Worm (Caenorhabditis elegans) whole organism, L3 larva: Measurements from ENCODE around the gene F54D8.6.

Experiments
- ZK546.5 ChIP-seq: sonication (generic microtip); optimal IDR thresholded peaks from 2 replicates; lab custom pipeline; 2017; ENCODE audit warnings: missing biosample characterization, missing genetic modification characterization
- egl-27 ChIP-seq: sonication (generic microtip); optimal IDR thresholded peaks from 4 replicates; lab custom pipeline; 2017; ENCODE audit warnings: missing biosample characterization, missing genetic modification reagents, missing genetic modification characterization
- elt-3 ChIP-seq, 3 experiments: fragments of 150-350 bp in 1 of 3; sonication (generic microtip) in 2 of 3; optimal IDR thresholded peaks; 2 replicates in 2 of 3; 4 replicates in 1 of 3; lab custom pipeline; 2014 to 2017; ENCODE audit warnings: missing biosample characterization in 3 of 3, missing genetic modification characterization in 3 of 3
- fkh-2 ChIP-seq: fragments of 150-350 bp; optimal IDR thresholded peaks from 2 replicates; lab custom pipeline; 2014; ENCODE audit warnings: missing biosample characterization, missing genetic modification reagents, missing genetic modification characterization
- fos-1 ChIP-seq: fragments of 150-350 bp; optimal IDR thresholded peaks from 2 replicates; lab custom pipeline; 2014; ENCODE audit warnings: missing biosample characterization, missing genetic modification characterization
- pha-4 ChIP-seq: fragments of 150-350 bp; optimal IDR thresholded peaks from 2 replicates; lab custom pipeline; 2014; ENCODE audit warnings: missing biosample characterization, missing genetic modification reagents, missing genetic modification characterization
- snpc-4 ChIP-seq: fragments of 150-350 bp; optimal IDR thresholded peaks from 2 replicates; lab custom pipeline; 2014; ENCODE audit warnings: missing biosample characterization, missing genetic modification characterization
- ztf-11 ChIP-seq: fragments of 150-350 bp; optimal IDR thresholded peaks from 2 replicates; lab custom pipeline; 2014; ENCODE audit warnings: missing biosample characterization, missing genetic modification characterization

DNA sequence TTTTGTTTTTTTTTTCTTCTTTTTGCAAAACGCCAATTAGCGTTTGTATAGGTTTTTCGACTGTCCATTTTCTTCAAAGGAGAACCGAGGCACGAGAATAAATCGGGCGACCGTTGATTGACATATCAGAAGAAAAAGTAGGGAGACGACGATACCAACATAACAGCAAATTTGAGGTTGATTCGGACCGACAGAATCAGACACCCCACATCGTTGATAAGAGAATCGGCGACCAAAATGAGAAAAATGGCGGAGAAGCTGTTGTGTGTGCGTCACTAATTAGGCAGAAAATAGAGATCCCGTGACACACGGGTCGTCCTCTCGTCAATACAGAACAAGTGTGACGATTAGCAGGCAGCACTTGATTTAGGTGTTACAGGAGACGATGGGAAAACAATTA lies 39.1 kb downstream of the F54D8.6 start:
- TF ChIP-seq fkh-2 (tag; lab: Kevin White, UChicago) (no peak), ZK546.5 (tag; lab: Kevin White, UChicago) (no peak), elt-3 (tag; optimal IDR thresholded peaks at IDR 0.05; lab: Kevin White, UChicago) (no peak), pha-4 (no peak), ztf-11 (tag; lab: Kevin White, UChicago) (no peak), fos-1 (tag; lab: Kevin White, UChicago) (no peak), snpc-4 (no peak), egl-27 (tag; lab: Kevin White, UChicago) (no peak)
